Worm (Caenorhabditis elegans) whole organism, early embryonic: Measurements from ENCODE around the gene aex-3.

Source experiments
- B0310.2 ChIP-seq: sonication (generic microtip); optimal IDR thresholded peaks from 2 replicates; lab custom pipeline; 2016; ENCODE audit warnings: mild to moderate bottlenecking, missing genetic modification characterization, missing compliant biosample characterization
- ama-1 ChIP-seq: fragments of 150-350 bp; optimal IDR thresholded peaks from 2 replicates; lab custom pipeline; 2014
- ceh-36 ChIP-seq: sonication (generic microtip); optimal IDR thresholded peaks from 2 replicates; lab custom pipeline; 2016; ENCODE audit warnings: missing genetic modification characterization, inconsistent platforms, missing compliant biosample characterization
- ets-7 ChIP-seq: sonication (generic microtip); optimal IDR thresholded peaks from 2 replicates; lab custom pipeline; 2016; ENCODE audit warnings: missing genotype, missing genetic modification characterization, missing compliant biosample characterization
- flt-1 ChIP-seq: fragments of 200-800 bp; sonication (Bioruptor generic); IDR thresholded peaks from 2 replicates; pipeline ENCODE4 v1.3.6; 2022; ENCODE audit warnings: missing genetic modification characterization, missing compliant biosample characterization
- hmbx-1 ChIP-seq: sonication (generic microtip); optimal IDR thresholded peaks from 2 replicates; lab custom pipeline; 2016; ENCODE audit warnings: mild to moderate bottlenecking, missing genetic modification characterization, missing compliant biosample characterization
- hnd-1 ChIP-seq: sonication (generic microtip); optimal IDR thresholded peaks from 2 replicates; lab custom pipeline; 2016; ENCODE audit warnings: missing genetic modification characterization, missing compliant biosample characterization
- tbx-11 ChIP-seq: fragments of 200-800 bp; sonication (Bioruptor generic); IDR thresholded peaks from 2 replicates; pipeline ENCODE4 v1.3.6; 2022; ENCODE audit warnings: missing genetic modification characterization, missing compliant biosample characterization
- tra-4 ChIP-seq: sonication (generic microtip); optimal IDR thresholded peaks from 2 replicates; lab custom pipeline; 2017; ENCODE audit warnings: missing genetic modification characterization, missing compliant biosample characterization

DNA sequence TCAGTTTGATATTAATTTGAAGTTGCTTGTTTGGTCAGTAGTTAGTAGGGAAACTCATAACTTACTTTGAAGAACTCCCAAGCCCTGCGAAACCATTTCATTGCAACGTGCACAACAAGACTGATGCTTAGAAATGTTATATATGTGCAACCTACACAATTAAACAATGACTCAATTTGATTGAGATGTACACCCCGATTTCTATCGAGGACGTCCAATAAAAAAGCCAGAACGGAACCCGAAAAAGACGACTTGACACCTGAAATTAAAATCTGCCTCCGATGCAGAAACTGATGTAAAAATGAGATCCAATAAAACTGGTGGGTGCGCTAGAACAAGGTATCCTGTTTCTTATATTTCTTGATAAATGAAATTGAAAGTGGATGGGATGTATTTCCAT lies 25.3 kb upstream of the aex-3 start, which contains the start of gene T04G9.6:
- TF ChIP-seq ama-1 (lab: Kevin White, UChicago), result no peak
- no peak for TF ChIP-seq ceh-36
- no peak for TF ChIP-seq flt-1
- TF ChIP-seq ets-7 (tag; lab: Kevin White, UChicago), result no peak
- no peak for TF ChIP-seq hmbx-1 (tag; lab: Kevin White, UChicago)
- no peak for TF ChIP-seq B0310.2
- TF ChIP-seq tra-4, result no peak
- no peak for TF ChIP-seq hnd-1 (tag; lab: Kevin White, UChicago)
- no peak for TF ChIP-seq tbx-11 (GFP tag; lab: Robert Waterston, UW)
